Worm (Caenorhabditis elegans): ENCODE measurements around the gene Y39B6A.27.

DNA sequence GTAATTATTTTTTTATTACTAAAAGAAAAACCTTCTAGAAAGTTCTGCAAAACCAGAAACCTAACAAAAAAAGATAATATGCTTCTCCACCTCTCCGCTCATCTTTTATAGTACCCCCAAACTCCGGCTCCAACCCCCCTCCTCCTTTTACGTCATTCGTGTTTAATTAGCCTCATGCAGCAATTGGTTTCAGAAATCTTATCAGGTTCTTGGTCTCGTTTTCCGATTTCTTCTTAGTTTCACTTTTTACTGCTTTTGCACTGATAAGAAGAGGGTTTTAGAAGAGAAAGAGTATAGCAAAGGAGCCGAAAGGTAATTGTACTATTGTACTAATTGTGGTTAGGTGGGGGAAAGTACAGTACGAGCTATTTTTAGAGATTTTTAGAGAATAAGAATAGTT, 19.9 kb downstream of the Y39B6A.27 start:
- TF ChIP-seq fkh-10 (GFP tag; optimal IDR thresholded peaks at IDR 0.05) (no peak), dmd-4 (tag; optimal IDR thresholded peaks at IDR 0.05; ENCODE audit: borderline replicate concordance) (no peak), tbx-7 (tag; optimal IDR thresholded peaks at IDR 0.05) (no peak), tbx-2 (tag; optimal IDR thresholded peaks at IDR 0.05) (no peak), npax-4 (tag; optimal IDR thresholded peaks at IDR 0.05) (no peak), rnt-1 (tag; optimal IDR thresholded peaks at IDR 0.05) (no peak), unc-42 (tag; optimal IDR thresholded peaks at IDR 0.05) (no peak), nhr-11 (tag; optimal IDR thresholded peaks at IDR 0.05) (no peak), pax-1 (tag; optimal IDR thresholded peaks at IDR 0.05) (no peak), pqm-1 (tag; optimal IDR thresholded peaks at IDR 0.05) (no peak), pat-9 (tag; optimal IDR thresholded peaks at IDR 0.05) (no peak)

Data from whole organism, late embryonic.